Worm (Caenorhabditis elegans) whole organism, L1 larva: Measurements from ENCODE around the gene B0416.10.
A peak's percentile ranks its signal among the peaks of the same experiment; 100 is the strongest.

ENCODE experiments used
- C04F5.9 ChIP-seq: sonication (generic microtip); optimal IDR thresholded peaks from 2 replicates; lab custom pipeline; 2016; ENCODE audit warnings: missing genetic modification characterization, missing compliant biosample characterization
- C16A3.4 ChIP-seq: fragments of 150-350 bp; optimal IDR thresholded peaks from 2 replicates; lab custom pipeline; 2014; ENCODE audit warnings: missing biosample characterization, missing genetic modification characterization
- F16B12.6 ChIP-seq: fragments of 150-350 bp; optimal IDR thresholded peaks from 2 replicates; lab custom pipeline; 2014; ENCODE audit warnings: missing biosample characterization, missing genetic modification characterization
- Y116A8C.19 ChIP-seq: sonication (generic microtip); optimal IDR thresholded peaks from 2 replicates; lab custom pipeline; 2016; ENCODE audit warnings: missing compliant biosample characterization, missing genetic modification characterization, borderline replicate concordance
- alr-1 ChIP-seq: fragments of 200-800 bp; sonication (Bioruptor generic); optimal IDR thresholded peaks from 2 replicates; lab custom pipeline; 2018; ENCODE audit warnings: borderline replicate concordance, mild to moderate bottlenecking, missing genetic modification characterization, missing compliant biosample characterization
- aly-2 ChIP-seq: fragments of 150-350 bp; optimal IDR thresholded peaks from 2 replicates; lab custom pipeline; 2014; ENCODE audit warnings: missing biosample characterization, missing genetic modification characterization
- ama-1 ChIP-seq: fragments of 150-350 bp; optimal IDR thresholded peaks from 2 replicates; lab custom pipeline; 2014
- blmp-1 ChIP-seq: fragments of 150-350 bp; optimal IDR thresholded peaks from 2 replicates; lab custom pipeline; 2014; ENCODE audit warnings: missing biosample characterization, missing genetic modification characterization
- ceh-63 ChIP-seq: fragments of 200-800 bp; sonication (Bioruptor generic); optimal IDR thresholded peaks from 2 replicates; lab custom pipeline; 2018; ENCODE audit warnings: mild to moderate bottlenecking, missing genetic modification characterization, missing compliant biosample characterization
- ceh-88 ChIP-seq: fragments of 200-800 bp; sonication (Bioruptor generic); IDR thresholded peaks from 2 replicates; pipeline ENCODE4 v1.3.6; 2022; ENCODE audit warnings: missing genetic modification characterization, missing compliant biosample characterization
- efl-1 ChIP-seq, 4 experiments: fragments of 150-350 bp; optimal IDR thresholded peaks in 3 of 4; peaks in 1 of 4; 1 replicate in 1 of 4; 2 replicates in 3 of 4; lab custom pipeline; 2014; ENCODE audit warnings: missing biosample characterization in 2 of 4, missing genetic modification characterization in 2 of 4, missing genetic modification reagents in 2 of 4
- efl-3 ChIP-seq: fragments of 200-800 bp; sonication (Bioruptor generic); optimal IDR thresholded peaks from 2 replicates; lab custom pipeline; 2018; ENCODE audit warnings: mild to moderate bottlenecking, missing genetic modification characterization, missing compliant biosample characterization
- egl-13 ChIP-seq: sonication (generic microtip); optimal IDR thresholded peaks from 2 replicates; lab custom pipeline; 2016; ENCODE audit warnings: missing genotype, missing genetic modification reagents, missing genetic modification characterization, missing compliant biosample characterization
- egl-27 ChIP-seq, 2 experiments: fragments of 150-350 bp in 1 of 2; sonication (generic microtip); optimal IDR thresholded peaks; 3 replicates each; lab custom pipeline; 2017 to 2018; ENCODE audit warnings: missing biosample characterization in 2 of 2, missing genetic modification characterization in 2 of 2, missing genetic modification reagents in 2 of 2
- elt-2 ChIP-seq: sonication (generic microtip); optimal IDR thresholded peaks from 2 replicates; lab custom pipeline; 2016; ENCODE audit warnings: missing genetic modification characterization, mild to moderate bottlenecking, inconsistent platforms, missing compliant biosample characterization, missing genetic modification reagents
- fkh-4 ChIP-seq: sonication (generic microtip); optimal IDR thresholded peaks from 2 replicates; lab custom pipeline; 2016; ENCODE audit warnings: missing compliant biosample characterization, missing genetic modification characterization, borderline replicate concordance
- fkh-8 ChIP-seq: sonication (generic microtip); optimal IDR thresholded peaks from 2 replicates; lab custom pipeline; 2016; ENCODE audit warnings: mild to moderate bottlenecking, missing genetic modification characterization, missing compliant biosample characterization
- grh-1 ChIP-seq: fragments of 200-800 bp; sonication (Bioruptor generic); IDR thresholded peaks from 2 replicates; pipeline ENCODE4 v1.3.6; 2022; ENCODE audit warnings: missing genetic modification reagents, missing genetic modification characterization, missing compliant biosample characterization
- hlh-4 ChIP-seq: sonication (generic microtip); optimal IDR thresholded peaks from 2 replicates; lab custom pipeline; 2016; ENCODE audit warnings: mild to moderate bottlenecking, missing genetic modification characterization, missing compliant biosample characterization
- jun-1 ChIP-seq: fragments of 150-350 bp; optimal IDR thresholded peaks from 2 replicates; lab custom pipeline; 2014; ENCODE audit warnings: missing biosample characterization, missing genetic modification reagents, missing genetic modification characterization
- lin-13 ChIP-seq: fragments of 150-350 bp; optimal IDR thresholded peaks from 2 replicates; lab custom pipeline; 2014; ENCODE audit warnings: missing biosample characterization, missing genetic modification reagents, missing genetic modification characterization
- lin-14 ChIP-seq: fragments of 200-800 bp; sonication (Bioruptor generic); optimal IDR thresholded peaks from 2 replicates; lab custom pipeline; 2018; ENCODE audit warnings: mild to moderate bottlenecking, missing genetic modification characterization, moderate library complexity, missing compliant biosample characterization
- lin-15B ChIP-seq: fragments of 150-350 bp; sonication (generic microtip); optimal IDR thresholded peaks from 3 replicates; lab custom pipeline; 2014; ENCODE audit warnings: missing biosample characterization, missing genetic modification characterization
- lin-35 ChIP-seq, 2 experiments: fragments of 150-350 bp; optimal IDR thresholded peaks; 2 replicates each; lab custom pipeline; 2014; ENCODE audit warnings: missing biosample characterization in 2 of 2, missing genetic modification characterization in 2 of 2, missing genetic modification reagents in 2 of 2
- lin-39 ChIP-seq: fragments of 150-350 bp; optimal IDR thresholded peaks from 2 replicates; lab custom pipeline; 2014; ENCODE audit warnings: missing biosample characterization, missing genetic modification reagents, missing genetic modification characterization
- lir-3 ChIP-seq: sonication (generic microtip); optimal IDR thresholded peaks from 2 replicates; lab custom pipeline; 2016; ENCODE audit warnings: mild to moderate bottlenecking, missing genetic modification characterization, moderate library complexity, missing compliant biosample characterization; ENCODE audit not compliant: poor library complexity
- mab-9 ChIP-seq: fragments of 200-800 bp; sonication (Bioruptor generic); IDR thresholded peaks from 2 replicates; pipeline ENCODE4 v1.3.6; 2022; ENCODE audit warnings: missing genetic modification reagents, missing genetic modification characterization, missing compliant biosample characterization
- mdl-1 ChIP-seq, 2 experiments: fragments of 150-350 bp; optimal IDR thresholded peaks; 2 replicates each; lab custom pipeline; 2014 to 2017; ENCODE audit warnings: missing biosample characterization in 2 of 2, missing genetic modification characterization in 2 of 2, inconsistent platforms in 1 of 2
- mef-2 ChIP-seq: fragments of 150-350 bp; optimal IDR thresholded peaks from 2 replicates; lab custom pipeline; 2014; ENCODE audit warnings: missing biosample characterization, missing genetic modification characterization
- mep-1 ChIP-seq: fragments of 150-350 bp; optimal IDR thresholded peaks from 2 replicates; lab custom pipeline; 2014; ENCODE audit warnings: missing biosample characterization, missing genetic modification characterization
- nhr-11 ChIP-seq: fragments of 150-350 bp; optimal IDR thresholded peaks from 2 replicates; lab custom pipeline; 2014; ENCODE audit warnings: missing biosample characterization, missing genetic modification characterization
- nhr-237 ChIP-seq: fragments of 150-350 bp; optimal IDR thresholded peaks from 2 replicates; lab custom pipeline; 2014; ENCODE audit warnings: missing biosample characterization, missing genetic modification characterization
- nhr-28 ChIP-seq: fragments of 150-350 bp; optimal IDR thresholded peaks from 2 replicates; lab custom pipeline; 2014; ENCODE audit warnings: missing biosample characterization, missing genetic modification characterization
- nhr-77 ChIP-seq: fragments of 150-350 bp; optimal IDR thresholded peaks from 2 replicates; lab custom pipeline; 2014; ENCODE audit warnings: missing biosample characterization, missing genetic modification characterization
- nhr-85 ChIP-seq: sonication (generic microtip); peaks from one replicate; lab custom pipeline; 2016; ENCODE audit warnings: missing genetic modification characterization, inconsistent platforms, missing compliant biosample characterization
- nhr-90 ChIP-seq: sonication (generic microtip); optimal IDR thresholded peaks from 2 replicates; lab custom pipeline; 2016; ENCODE audit warnings: mild to moderate bottlenecking, missing genetic modification characterization, missing compliant biosample characterization; ENCODE audit not compliant: poor library complexity
- pax-3 ChIP-seq: fragments of 200-800 bp; sonication (Bioruptor generic); optimal IDR thresholded peaks from 2 replicates; lab custom pipeline; 2018; ENCODE audit warnings: mild to moderate bottlenecking, missing genetic modification characterization, moderate library complexity, missing compliant biosample characterization
- pqm-1 ChIP-seq: sonication (generic microtip); optimal IDR thresholded peaks from 3 replicates; lab custom pipeline; 2017; ENCODE audit warnings: missing biosample characterization, missing genetic modification characterization
- rnt-1 ChIP-seq: sonication (generic microtip); optimal IDR thresholded peaks from 2 replicates; lab custom pipeline; 2016; ENCODE audit warnings: mild to moderate bottlenecking, missing genetic modification characterization, moderate library complexity, missing compliant biosample characterization
- sox-4 ChIP-seq: sonication (generic microtip); optimal IDR thresholded peaks from 2 replicates; lab custom pipeline; 2016; ENCODE audit warnings: missing genetic modification characterization, missing compliant biosample characterization
- sptf-1 ChIP-seq: fragments of 150-350 bp; optimal IDR thresholded peaks from 2 replicates; lab custom pipeline; 2014; ENCODE audit warnings: missing biosample characterization, missing genetic modification characterization
- swsn-7 ChIP-seq: sonication (generic microtip); optimal IDR thresholded peaks from 2 replicates; lab custom pipeline; 2016; ENCODE audit warnings: missing genetic modification characterization, missing compliant biosample characterization
- tbx-2 ChIP-seq: sonication (generic microtip); optimal IDR thresholded peaks from 2 replicates; lab custom pipeline; 2016; ENCODE audit warnings: missing genetic modification characterization, missing compliant biosample characterization
- tlp-1 ChIP-seq: fragments of 150-350 bp; optimal IDR thresholded peaks from 2 replicates; lab custom pipeline; 2014; ENCODE audit warnings: missing biosample characterization, missing genetic modification characterization
- unc-130 ChIP-seq: fragments of 150-350 bp; optimal IDR thresholded peaks from 2 replicates; lab custom pipeline; 2017; ENCODE audit warnings: missing biosample characterization, missing genetic modification characterization, inconsistent platforms
- unc-86 ChIP-seq: sonication (generic microtip); optimal IDR thresholded peaks from 2 replicates; lab custom pipeline; 2016; ENCODE audit warnings: missing genetic modification characterization, missing compliant biosample characterization
- unc-98 ChIP-seq: fragments of 200-800 bp; sonication (Bioruptor generic); IDR thresholded peaks from 2 replicates; pipeline ENCODE4 v1.3.6; 2022; ENCODE audit warnings: missing genetic modification characterization, missing compliant biosample characterization
- xbp-1 ChIP-seq: sonication (generic microtip); optimal IDR thresholded peaks from 2 replicates; lab custom pipeline; 2016; ENCODE audit warnings: missing genetic modification characterization, missing compliant biosample characterization
- ztf-11 ChIP-seq, 2 experiments: sonication (generic microtip); optimal IDR thresholded peaks; 2 replicates each; lab custom pipeline; 2016 to 2017; ENCODE audit warnings: missing genetic modification characterization in 2 of 2, missing biosample characterization in 1 of 2, missing compliant biosample characterization in 1 of 2

B0416.10 gene

DNA sequence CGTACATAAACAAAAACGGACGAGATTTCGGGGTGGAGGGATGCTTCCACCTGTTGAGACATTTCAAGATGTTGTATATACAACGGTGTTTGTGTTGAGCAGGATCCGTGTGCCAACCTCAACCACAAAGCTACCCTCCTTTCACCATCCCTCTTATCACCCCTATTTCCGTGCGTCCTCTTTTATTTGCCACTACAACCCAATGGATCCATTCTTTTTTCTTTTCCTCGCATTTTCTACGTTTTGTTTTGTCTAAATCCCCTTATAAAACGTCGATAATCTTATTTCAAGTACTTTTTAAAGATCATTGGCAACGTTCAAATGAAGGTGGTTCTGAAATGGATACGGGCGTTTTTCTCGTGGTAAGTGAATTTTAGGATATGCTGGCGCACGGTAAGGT is 31.2 kb downstream of the B0416.10 start, which contains the start of gene gpa-12:
Gene gpa-12 (plus strand): TSS at position 301 of the 400 bp plus-strand sequence.
- TF ChIP-seq ztf-11 (tag; optimal IDR thresholded peaks at IDR 0.05; lab: Kevin White, UChicago), result no peak
- TF ChIP-seq mep-1, result no peak
- TF ChIP-seq mef-2 (tag; lab: Kevin White, UChicago), result no peak
- TF ChIP-seq mdl-1 (tag; optimal IDR thresholded peaks at IDR 0.05; lab: Kevin White, UChicago), result no peak
- TF ChIP-seq lin-14 (GFP tag; lab: Kevin White, UChicago), result no peak
- TF ChIP-seq ama-1 (lab: Kevin White, UChicago), result no peak
- no peak for TF ChIP-seq grh-1
- no peak for TF ChIP-seq rnt-1 (tag; lab: Kevin White, UChicago)
- no peak for TF ChIP-seq efl-3 (GFP tag; lab: Kevin White, UChicago)
- no peak for TF ChIP-seq unc-86 (tag; lab: Kevin White, UChicago)
- no peak for TF ChIP-seq unc-98 (GFP tag; lab: Robert Waterston, UW)
- no peak for TF ChIP-seq swsn-7 (tag; lab: Kevin White, UChicago)
- no peak for TF ChIP-seq unc-130 (tag; lab: Kevin White, UChicago)
- TF ChIP-seq nhr-28 (tag; lab: Kevin White, UChicago), result no peak
- TF ChIP-seq, all 84 proteins: peak for 0

DNA sequence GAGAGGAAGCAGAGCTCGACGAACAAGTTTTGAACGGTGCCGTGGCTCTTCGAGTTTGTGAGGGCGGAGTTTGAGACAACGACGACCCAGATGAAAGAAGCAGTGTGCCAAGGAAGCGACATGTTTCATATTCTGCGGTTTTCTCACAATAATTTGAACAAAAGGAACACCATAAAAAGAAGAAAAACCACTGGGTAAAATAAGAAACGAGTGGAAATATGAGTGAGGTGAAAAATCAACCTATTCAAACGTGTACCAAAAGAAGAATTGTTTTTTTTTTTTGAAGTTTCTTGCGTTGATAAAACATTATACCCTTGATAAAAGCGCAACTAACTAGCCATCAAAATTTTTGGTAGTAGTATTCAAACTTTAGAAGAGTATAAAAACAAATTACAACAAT is 32.4 kb downstream of the B0416.10 start, which contains the start of gene lgc-4:
Gene lgc-4 (minus strand): TSS at position 101 of the 400 bp plus-strand sequence.
- no peak for TF ChIP-seq fkh-4 (tag; lab: Kevin White, UChicago)
- TF ChIP-seq C16A3.4 (tag; lab: Kevin White, UChicago), result no peak
- TF ChIP-seq tlp-1, result no peak
- TF ChIP-seq sox-4 (tag; lab: Kevin White, UChicago), result no peak
- TF ChIP-seq nhr-85 (tag; lab: Kevin White, UChicago), result no peak
- TF ChIP-seq mef-2 (tag; lab: Kevin White, UChicago), result no peak
- TF ChIP-seq pqm-1 (tag; lab: Kevin White, UChicago), result no peak
- TF ChIP-seq blmp-1 (tag; lab: Kevin White, UChicago), result no peak
- no peak for TF ChIP-seq egl-13
- no peak for TF ChIP-seq C04F5.9 (tag; lab: Kevin White, UChicago)
- TF ChIP-seq F16B12.6 (tag; lab: Kevin White, UChicago), result no peak
- TF ChIP-seq lin-39, result no peak
- no peak for TF ChIP-seq lin-15B (tag; lab: Kevin White, UChicago)
- no peak for TF ChIP-seq efl-1 (optimal IDR thresholded peaks at IDR 0.05; lab: Kevin White, UChicago)
- TF ChIP-seq efl-1 (GFP tag; optimal IDR thresholded peaks at IDR 0.05 in 1 of 2; lab: Kevin White, UChicago), result no peak
- no peak for TF ChIP-seq aly-2 (tag; lab: Kevin White, UChicago)
- no peak for TF ChIP-seq alr-1
- no peak for TF ChIP-seq nhr-237 (tag; lab: Kevin White, UChicago)
- no peak for TF ChIP-seq elt-2 (tag; lab: Kevin White, UChicago)
- TF ChIP-seq mep-1, result no peak

DNA sequence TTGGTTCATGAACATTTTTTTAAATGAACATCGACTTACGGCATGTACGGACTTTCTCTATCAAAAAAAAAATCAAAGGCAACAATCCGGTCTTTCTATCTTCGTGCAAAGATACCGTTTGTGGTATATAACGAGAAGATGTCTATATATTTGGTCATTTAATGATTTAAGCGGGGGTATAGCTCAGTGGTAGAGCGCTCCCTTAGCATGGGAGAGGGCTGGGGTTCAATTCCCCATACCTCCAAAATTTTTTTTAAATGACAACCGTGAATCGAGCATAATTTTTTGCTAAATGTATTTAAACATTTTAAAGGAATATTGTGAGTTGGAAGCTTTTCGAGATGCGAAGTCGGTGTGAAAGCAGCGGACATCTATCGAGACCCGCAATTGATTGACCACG is 35.8 kb downstream of the B0416.10 start:
- TF ChIP-seq efl-3 (GFP tag; lab: Kevin White, UChicago) (no peak), ceh-88 (GFP tag; lab: Robert Waterston, UW) (no peak), nhr-90 (tag; lab: Kevin White, UChicago) (peak; percentile 23), ceh-63 (GFP tag; lab: Kevin White, UChicago) (no peak), nhr-11 (no peak), lin-35 (GFP tag; optimal IDR thresholded peaks at IDR 0.05; lab: Kevin White, UChicago) (peak in 1 of 2 experiments; percentile 3), egl-27 (tag; optimal IDR thresholded peaks at IDR 0.05; lab: Kevin White, UChicago) (no peak), tbx-2 (tag; lab: Kevin White, UChicago) (no peak), aly-2 (tag; lab: Kevin White, UChicago) (no peak)

DNA sequence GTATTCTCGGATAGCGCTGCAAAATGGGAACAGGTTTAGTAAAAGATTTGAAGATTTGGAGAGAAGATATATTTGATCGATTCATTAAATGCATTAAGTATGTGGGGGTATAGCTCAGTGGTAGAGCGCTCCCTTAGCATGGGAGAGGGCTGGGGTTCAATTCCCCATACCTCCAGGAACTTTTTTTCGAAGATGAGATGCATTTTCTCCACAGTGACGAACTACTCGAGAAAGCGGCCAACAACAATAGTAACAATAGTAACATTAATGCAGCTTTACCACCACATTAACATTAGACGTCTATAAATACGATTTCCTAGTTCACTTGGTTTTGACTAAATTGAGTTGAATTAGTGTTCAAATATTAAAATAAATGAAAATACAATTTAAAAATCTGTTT is 36.8 kb downstream of the B0416.10 start:
- no peak for TF ChIP-seq mab-9 (GFP tag; lab: Robert Waterston, UW)
- TF ChIP-seq lir-3 (tag; lab: Kevin White, UChicago), result no peak
- TF ChIP-seq xbp-1 (tag; lab: Kevin White, UChicago), result no peak
- no peak for TF ChIP-seq fkh-8 (tag; lab: Kevin White, UChicago)
- no peak for TF ChIP-seq egl-27 (tag; optimal IDR thresholded peaks at IDR 0.05; lab: Kevin White, UChicago)
- no peak for TF ChIP-seq jun-1
- no peak for TF ChIP-seq sptf-1
- no peak for TF ChIP-seq nhr-77 (tag; lab: Kevin White, UChicago)
- TF ChIP-seq nhr-11, result no peak
- no peak for TF ChIP-seq pax-3 (tag; lab: Kevin White, UChicago)
- TF ChIP-seq lin-13 (GFP tag; lab: Kevin White, UChicago), result no peak
- no peak for TF ChIP-seq ztf-11 (tag; optimal IDR thresholded peaks at IDR 0.05; lab: Kevin White, UChicago)
- no peak for TF ChIP-seq hlh-4
- TF ChIP-seq Y116A8C.19 (tag; lab: Kevin White, UChicago), result no peak
- TF ChIP-seq mef-2 (tag; lab: Kevin White, UChicago), result no peak
